Worm (Caenorhabditis elegans) whole organism, young adult: ENCODE data around the gene pals-20.

Experiments
- ZK185.1 ChIP-seq: sonication (generic microtip); optimal IDR thresholded peaks from 2 replicates; lab custom pipeline; 2016; ENCODE audit warnings: mild to moderate bottlenecking, missing genetic modification characterization, missing compliant biosample characterization; ENCODE audit not compliant: poor library complexity, severe bottlenecking
- ama-1 ChIP-seq, 3 experiments: fragments of 150-350 bp in 1 of 3; sonication (generic microtip) in 2 of 3; optimal IDR thresholded peaks; 2 replicates each; lab custom pipeline; 2014 to 2018; ENCODE audit warnings: missing biosample characterization in 2 of 3, missing genetic modification characterization in 2 of 3, missing genetic modification reagents in 2 of 3
- attf-5 ChIP-seq: fragments of 200-800 bp; sonication (Bioruptor generic); optimal IDR thresholded peaks from 2 replicates; lab custom pipeline; 2018; ENCODE audit warnings: mild to moderate bottlenecking, missing genetic modification characterization, missing compliant biosample characterization
- ceh-27 ChIP-seq: fragments of 200-800 bp; sonication (Bioruptor generic); optimal IDR thresholded peaks from 2 replicates; lab custom pipeline; 2018; ENCODE audit warnings: mild to moderate bottlenecking, missing genetic modification characterization, moderate library complexity, missing compliant biosample characterization
- ceh-79 ChIP-seq: sonication (generic microtip); optimal IDR thresholded peaks from 2 replicates; lab custom pipeline; 2017; ENCODE audit warnings: mild to moderate bottlenecking, missing genetic modification characterization, missing compliant biosample characterization
- dpl-1 ChIP-seq: fragments of 150-350 bp; optimal IDR thresholded peaks from 2 replicates; lab custom pipeline; 2014; ENCODE audit warnings: missing biosample characterization, missing genetic modification reagents, missing genetic modification characterization
- efl-1 ChIP-seq: fragments of 150-350 bp; optimal IDR thresholded peaks from 2 replicates; lab custom pipeline; 2014; ENCODE audit warnings: missing biosample characterization, missing genetic modification reagents, missing genetic modification characterization
- ets-4 ChIP-seq: fragments of 200-800 bp; sonication (Bioruptor generic); optimal IDR thresholded peaks from 2 replicates; lab custom pipeline; 2018; ENCODE audit warnings: mild to moderate bottlenecking, missing genetic modification characterization, missing compliant biosample characterization
- hrde-1 ChIP-seq: sonication (generic microtip); optimal IDR thresholded peaks from 2 replicates; lab custom pipeline; 2016; ENCODE audit warnings: missing genetic modification characterization, mild to moderate bottlenecking, missing compliant biosample characterization, moderate library complexity, missing genotype, missing genetic modification reagents, borderline replicate concordance
- mxl-1 ChIP-seq: sonication (generic microtip); optimal IDR thresholded peaks from 2 replicates; lab custom pipeline; 2016; ENCODE audit warnings: missing genetic modification characterization, missing compliant biosample characterization
- rcor-1 ChIP-seq: fragments of 200-800 bp; sonication (Bioruptor generic); IDR thresholded peaks from 2 replicates; pipeline ENCODE4 v1.3.6; 2022; ENCODE audit warnings: missing genetic modification reagents, missing genetic modification characterization, missing compliant biosample characterization
- snpc-1.1 ChIP-seq: sonication (generic microtip); optimal IDR thresholded peaks from 2 replicates; lab custom pipeline; 2017; ENCODE audit warnings: missing genetic modification characterization, mild to moderate bottlenecking, missing compliant biosample characterization, antibody characterized with exemption, moderate library complexity, missing genotype, missing genetic modification reagents; ENCODE audit not compliant: insufficient read depth
- snpc-4 ChIP-seq, 5 experiments: fragments of 150-350 bp in 1 of 5; sonication (generic microtip) in 4 of 5; optimal IDR thresholded peaks; 2 replicates each; lab custom pipeline; 2014 to 2018; ENCODE audit warnings: missing genetic modification characterization in 5 of 5, missing biosample characterization in 3 of 5, antibody characterized with exemption in 2 of 5, mild to moderate bottlenecking in 2 of 5, missing compliant biosample characterization in 2 of 5, missing genotype in 2 of 5, moderate library complexity in 2 of 5, missing genetic modification reagents in 1 of 5
- unc-62 ChIP-seq: fragments of 150-350 bp; optimal IDR thresholded peaks from 2 replicates; lab custom pipeline; 2014; ENCODE audit warnings: missing biosample characterization, missing genetic modification reagents, missing genetic modification characterization

DNA sequence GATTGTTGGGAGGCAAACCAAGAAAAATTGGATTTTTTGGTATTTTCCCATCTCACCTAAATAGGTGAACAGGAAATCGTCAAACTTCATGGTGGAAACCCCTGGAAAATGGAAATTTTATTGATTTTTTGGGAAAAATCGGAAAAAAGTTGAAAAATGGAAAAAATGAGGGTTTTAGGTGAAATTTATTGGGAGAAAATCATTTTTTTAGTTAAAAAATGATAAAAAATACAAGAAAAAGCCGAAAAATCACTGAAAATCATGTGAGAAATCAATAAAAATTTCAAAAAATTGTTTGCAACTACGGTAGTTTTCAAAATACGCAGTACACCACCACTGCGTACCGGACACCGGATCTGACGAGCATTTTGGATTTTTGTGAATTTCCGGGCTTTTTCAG lies 39.0 kb upstream of the pals-20 start, which contains the start of gene lelo-2:
- TF ChIP-seq mxl-1 (tag; lab: Kevin White, UChicago) (no peak), ets-4 (GFP tag; lab: Kevin White, UChicago) (no peak), ama-1 (optimal IDR thresholded peaks at IDR 0.05; lab: Kevin White, UChicago) (no peak), ama-1 (GFP tag; optimal IDR thresholded peaks at IDR 0.05; lab: Kevin White, UChicago) (no peak), ZK185.1 (tag; lab: Kevin White, UChicago) (no peak), unc-62 (GFP tag; lab: Kevin White, UChicago) (no peak), snpc-1.1 (no peak), rcor-1 (GFP tag; lab: Robert Waterston, UW) (no peak), attf-5 (GFP tag; lab: Kevin White, UChicago) (no peak), dpl-1 (GFP tag; lab: Kevin White, UChicago) (no peak), snpc-4 (GFP tag; optimal IDR thresholded peaks at IDR 0.05; lab: Kevin White, UChicago) (no peak), snpc-4 (tag; optimal IDR thresholded peaks at IDR 0.05; lab: Kevin White, UChicago) (no peak), hrde-1 (tag; lab: Kevin White, UChicago) (no peak), ceh-79 (tag; lab: Kevin White, UChicago) (no peak), ceh-27 (GFP tag; lab: Kevin White, UChicago) (no peak), efl-1 (no peak)
